Fruit fly (Drosophila melanogaster): ENCODE data around the gene CG13875.

The CG13875 gene

DNA sequence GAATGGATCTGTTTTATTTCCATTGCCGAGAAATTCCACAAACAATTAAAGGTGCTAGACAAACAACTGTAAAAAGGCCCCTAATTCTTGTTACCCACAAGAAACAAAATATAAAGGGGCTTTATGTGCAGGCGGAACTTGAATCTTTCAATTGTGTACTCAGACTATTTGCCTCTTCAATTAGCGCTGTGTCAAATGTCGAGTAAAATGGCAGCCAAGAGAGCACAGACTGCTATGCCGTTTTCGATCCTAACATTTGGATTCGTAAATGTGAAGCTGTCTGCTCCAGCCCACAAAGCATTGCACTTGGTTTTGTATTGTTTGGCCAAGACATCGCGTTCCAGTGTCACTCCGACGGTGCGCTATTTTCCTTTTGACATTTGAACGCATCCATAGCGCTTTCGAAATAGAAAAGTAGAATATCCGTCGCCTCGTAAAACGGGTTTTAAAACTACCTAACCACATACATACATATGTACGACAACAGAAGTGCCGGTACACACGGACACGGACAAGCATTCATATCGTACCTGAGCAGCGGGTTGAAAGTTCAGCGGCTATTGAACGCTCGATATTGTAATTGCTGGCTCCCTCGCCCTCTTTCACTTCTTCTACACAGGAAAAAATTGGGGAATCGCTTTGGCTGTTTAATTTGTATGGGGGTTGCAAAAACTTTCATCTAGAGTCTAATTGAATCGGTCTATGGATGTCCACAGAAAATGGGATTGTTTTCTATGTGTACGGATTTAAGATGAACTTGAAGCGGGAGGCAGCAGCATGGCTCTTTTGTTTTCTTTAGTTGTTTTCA lies 13.5 kb upstream of the CG13875 start (continued):
- no peak for TF ChIP-seq usp (GFP tag; optimal IDR thresholded peaks at IDR 0.05)
- TF ChIP-seq fu2 (GFP tag; optimal IDR thresholded peaks at IDR 0.05) = peak; percentile 11
- no peak for TF ChIP-seq ro (GFP tag; IDR thresholded peaks at IDR 0.05)
- peak in 1 of 2 experiments; percentile 17 for TF ChIP-seq dpn (GFP tag; optimal IDR thresholded peaks at IDR 0.05)
- TF ChIP-seq zen (tag; optimal IDR thresholded peaks at IDR 0.05) = no peak
- TF ChIP-seq gcm2 (GFP tag; optimal IDR thresholded peaks at IDR 0.05) = no peak
- TF ChIP-seq ems (GFP tag; optimal IDR thresholded peaks at IDR 0.05) = no peak
- TF ChIP-seq CG10321 (GFP tag; IDR thresholded peaks at IDR 0.05) = no peak
- TF ChIP-seq Atf-2 (GFP tag; optimal IDR thresholded peaks at IDR 0.05) = no peak
- peak; percentile 25 for TF ChIP-seq CG7839 (tag; optimal IDR thresholded peaks at IDR 0.05)
- no peak for TF ChIP-seq CG1602 (GFP tag; optimal IDR thresholded peaks at IDR 0.05)
- no peak for TF ChIP-seq chn (GFP tag; optimal IDR thresholded peaks at IDR 0.05)
- no peak for TF ChIP-seq CG43689 (GFP tag; IDR thresholded peaks at IDR 0.05)
- TF ChIP-seq sc (optimal IDR thresholded peaks at IDR 0.05) = no peak
- TF ChIP-seq sc (GFP tag; optimal IDR thresholded peaks at IDR 0.05) = no peak
- TF ChIP-seq hkb (optimal IDR thresholded peaks at IDR 0.05) = no peak
- 0 out of 2 replicates have a peak, but pooled peaks have one; percentile 44 for TF ChIP-seq hkb (GFP tag; IDR thresholded peaks at IDR 0.05)
- TF ChIP-seq ap (GFP tag; IDR thresholded peaks at IDR 0.05) = no peak
- TF ChIP-seq kay (GFP tag; optimal IDR thresholded peaks at IDR 0.05) = no peak
- no peak for TF ChIP-seq luna (GFP tag; optimal IDR thresholded peaks at IDR 0.05)
- TF ChIP-seq NFAT (GFP tag; IDR thresholded peaks at IDR 0.05) = no peak
- TF ChIP-seq al (GFP tag; IDR thresholded peaks at IDR 0.05) = no peak
- peak; percentile 36 for TF ChIP-seq CG2678 (tag; optimal IDR thresholded peaks at IDR 0.05)
- no peak for TF ChIP-seq CG8924 (tag; optimal IDR thresholded peaks at IDR 0.05)
- no peak for TF ChIP-seq croc (GFP tag; conservative IDR thresholded peaks at IDR 0.05)
- TF ChIP-seq CkIIα-i1 (GFP tag; IDR thresholded peaks at IDR 0.05) = no peak
- no peak for TF ChIP-seq lbe (GFP tag; optimal IDR thresholded peaks at IDR 0.05)
- no peak for TF ChIP-seq CG3995 (GFP tag; optimal IDR thresholded peaks at IDR 0.05)
- no peak for TF ChIP-seq CG18011 (GFP tag; optimal IDR thresholded peaks at IDR 0.05)
- TF ChIP-seq HmgZ (tag; optimal IDR thresholded peaks at IDR 0.05) = no peak
- TF ChIP-seq CG12659 (GFP tag; optimal IDR thresholded peaks at IDR 0.05) = no peak
- no peak for TF ChIP-seq tup (GFP tag; optimal IDR thresholded peaks at IDR 0.05)
- TF ChIP-seq ac (GFP tag; optimal IDR thresholded peaks at IDR 0.05) = no peak
- no peak for TF ChIP-seq Dp (GFP tag; optimal IDR thresholded peaks at IDR 0.05)
- peak; percentile 3 for TF ChIP-seq CG2875 (GFP tag; optimal IDR thresholded peaks at IDR 0.05)
- TF ChIP-seq Chrac-16 (GFP tag; optimal IDR thresholded peaks at IDR 0.05) = no peak
- peak; percentile 51 for TF ChIP-seq CG18262 (tag; optimal IDR thresholded peaks at IDR 0.05)
- TF ChIP-seq esg (GFP tag; conservative IDR thresholded peaks at IDR 0.05) = no peak
- TF ChIP-seq CG9609 (GFP tag; optimal IDR thresholded peaks at IDR 0.05) = no peak
- TF ChIP-seq CG7987 (GFP tag; optimal IDR thresholded peaks at IDR 0.05) = no peak
- TF ChIP-seq nerfin-1 (tag; optimal IDR thresholded peaks at IDR 0.05) = no peak
- no peak for TF ChIP-seq Trl (optimal IDR thresholded peaks at IDR 0.05)
- peak; percentile 2 for TF ChIP-seq Trl (GFP tag; optimal IDR thresholded peaks at IDR 0.05)
- TF ChIP-seq CG13123 (GFP tag; optimal IDR thresholded peaks at IDR 0.05) = no peak
- TF ChIP-seq CG14710 (tag; optimal IDR thresholded peaks at IDR 0.05) = peak; percentile 2
- TF ChIP-seq CG13775 (GFP tag; optimal IDR thresholded peaks at IDR 0.05) = no peak
- no peak for TF ChIP-seq Dref (GFP tag; IDR thresholded peaks at IDR 0.05)
- TF ChIP-seq Hr78 (GFP tag; optimal IDR thresholded peaks at IDR 0.05) = peak in 1 of 2 experiments; percentile 99
- no peak for TF ChIP-seq CG1024 (GFP tag; IDR thresholded peaks at IDR 0.05)
- no peak for TF ChIP-seq CG9215 (GFP tag; IDR thresholded peaks at IDR 0.05)
- TF ChIP-seq CG3281 (GFP tag; optimal IDR thresholded peaks at IDR 0.05) = peak; percentile 23

Measured in whole organism, embryonic.